Fruit fly (Drosophila melanogaster): ENCODE results near the gene CG9926.

- no peak for TF ChIP-seq CG32121 (GFP tag; IDR thresholded peaks at IDR 0.05)
- no peak for TF ChIP-seq gl (tag; optimal IDR thresholded peaks at IDR 0.05)
- TF ChIP-seq CG9948 (tag; optimal IDR thresholded peaks at IDR 0.05) = no peak
- no peak for TF ChIP-seq Pif1B (GFP tag; optimal IDR thresholded peaks at IDR 0.05)
Observed at dm6 chr3R:13923626-13924025, 27.3 kb downstream of the CG9926 start.
